Fruit fly (Drosophila melanogaster) whole organism, pupa: ENCODE measurements around the gene M6.
A peak's percentile ranks its signal among the peaks of the same experiment; 100 is the strongest.

Experiments
- CG10348 ChIP-seq: fragments of 200-800 bp; sonication (Bioruptor generic); IDR thresholded peaks from 2 replicates; pipeline ENCODE4 v1.3.6; 2022; ENCODE audit warnings: missing biosample characterization, missing genetic modification characterization
- CG12605 ChIP-seq: fragments of 200-800 bp; sonication (Bioruptor generic); IDR thresholded peaks from 2 replicates; pipeline ENCODE4 v1.3.6; 2022; ENCODE audit warnings: missing biosample characterization, missing genetic modification characterization
- CG13204 ChIP-seq: fragments of 200-800 bp; sonication (Bioruptor generic); optimal IDR thresholded peaks from 2 replicates; lab custom pipeline; 2018; ENCODE audit warnings: missing biosample characterization, mild to moderate bottlenecking, missing genetic modification characterization, moderate library complexity
- CG14655 ChIP-seq: fragments of 200-800 bp; sonication (Bioruptor generic); optimal IDR thresholded peaks from 3 replicates; lab custom pipeline; 2017; ENCODE audit warnings: mild to moderate bottlenecking, missing biosample characterization, missing genetic modification reagents, missing genetic modification characterization
- CG15710 ChIP-seq: fragments of 200-800 bp; sonication (Bioruptor generic); optimal IDR thresholded peaks from 2 replicates; lab custom pipeline; 2018; ENCODE audit warnings: missing biosample characterization, mild to moderate bottlenecking, missing genetic modification characterization, moderate library complexity
- CG17806 ChIP-seq: fragments of 200-800 bp; sonication (Bioruptor generic); optimal IDR thresholded peaks from 2 replicates; lab custom pipeline; 2018; ENCODE audit warnings: missing biosample characterization, mild to moderate bottlenecking, missing genetic modification characterization, moderate library complexity
- CG32121 ChIP-seq: fragments of 200-800 bp; sonication (Bioruptor generic); IDR thresholded peaks from 2 replicates; pipeline ENCODE4 v1.3.6; 2022; ENCODE audit warnings: missing biosample characterization, missing genetic modification characterization
- CG34367 ChIP-seq: fragments of 200-800 bp; sonication (Bioruptor generic); optimal IDR thresholded peaks from 2 replicates; lab custom pipeline; 2018; ENCODE audit warnings: missing biosample characterization, mild to moderate bottlenecking, missing genetic modification characterization
- CG4496 ChIP-seq: fragments of 200-800 bp; sonication (Bioruptor generic); IDR thresholded peaks from 3 replicates; pipeline ENCODE4 v1.3.6; 2022; ENCODE audit warnings: missing biosample characterization, missing genetic modification characterization
- CG8159 ChIP-seq: fragments of 200-800 bp; sonication (Bioruptor generic); optimal IDR thresholded peaks from 3 replicates; lab custom pipeline; 2018; ENCODE audit warnings: missing biosample characterization, mild to moderate bottlenecking, missing genetic modification characterization, moderate library complexity
- CG8301 ChIP-seq: fragments of 200-800 bp; sonication (Bioruptor generic); optimal IDR thresholded peaks from 2 replicates; lab custom pipeline; 2018; ENCODE audit warnings: missing biosample characterization, mild to moderate bottlenecking, missing genetic modification characterization
- CG9948 ChIP-seq: fragments of 200-800 bp; sonication (Bioruptor generic); optimal IDR thresholded peaks from 2 replicates; lab custom pipeline; 2018; ENCODE audit warnings: missing biosample characterization, mild to moderate bottlenecking, missing genetic modification characterization, moderate library complexity
- D1 ChIP-seq: fragments of 200-800 bp; sonication (Bioruptor generic); optimal IDR thresholded peaks from 2 replicates; lab custom pipeline; 2018; ENCODE audit warnings: missing biosample characterization, mild to moderate bottlenecking, missing genetic modification characterization, moderate library complexity
- EcR ChIP-seq: fragments of 200-800 bp; sonication (Bioruptor generic); optimal IDR thresholded peaks from 3 replicates; lab custom pipeline; 2019; ENCODE audit warnings: missing biosample characterization, missing genetic modification characterization, mild to moderate bottlenecking, moderate library complexity, missing genetic modification reagents
- Ets98B ChIP-seq: fragments of 200-800 bp; sonication (Bioruptor generic); IDR thresholded peaks from 2 replicates; pipeline ENCODE4 v1.3.6; 2022; ENCODE audit warnings: missing biosample characterization, missing genetic modification characterization
- Pif1A ChIP-seq: fragments of 200-800 bp; sonication (Bioruptor generic); optimal IDR thresholded peaks from 3 replicates; lab custom pipeline; 2016; ENCODE audit warnings: missing biosample characterization, missing genetic modification characterization
- Pif1B ChIP-seq: fragments of 200-800 bp; sonication (Bioruptor generic); optimal IDR thresholded peaks from 3 replicates; lab custom pipeline; 2016; ENCODE audit warnings: missing biosample characterization, missing genetic modification characterization
- Snoo ChIP-seq: fragments of 200-800 bp; sonication (Bioruptor generic); optimal IDR thresholded peaks from 3 replicates; lab custom pipeline; 2017; ENCODE audit warnings: missing biosample characterization, mild to moderate bottlenecking, missing genetic modification characterization, inconsistent platforms
- fd96Ca ChIP-seq: fragments of 200-800 bp; sonication (Bioruptor generic); IDR thresholded peaks from 3 replicates; pipeline ENCODE4 v1.3.6; 2022; ENCODE audit warnings: missing biosample characterization, missing genetic modification characterization
- gl ChIP-seq: fragments of 200-800 bp; sonication (Bioruptor generic); optimal IDR thresholded peaks from 2 replicates; lab custom pipeline; 2018; ENCODE audit warnings: missing biosample characterization, mild to moderate bottlenecking, missing genetic modification characterization
- rn ChIP-seq: fragments of 200-800 bp; sonication (Bioruptor generic); IDR thresholded peaks from 2 replicates; pipeline ENCODE4 v1.3.6; 2022; ENCODE audit warnings: missing biosample characterization, missing genetic modification characterization

Gene M6

dm6 chr3L:21490486-21490885 lies 17.2 kb upstream of the M6 start, which contains the start of gene Neu2:
TSS of gene Neu2 (minus strand) at chr3L:21490586.
- TF ChIP-seq Ets98B (GFP tag; lab: Robert Waterston, UW) (no peak), fd96Ca (GFP tag; lab: Robert Waterston, UW) (no peak), Pif1A (GFP tag; lab: Kevin White, UChicago) (no peak), CG13204 (no peak), CG4496 (GFP tag; lab: Robert Waterston, UW) (no peak), CG32121 (no peak), CG9948 (tag; lab: Kevin White, UChicago) (no peak), rn (GFP tag; lab: Robert Waterston, UW) (no peak), gl (tag; lab: Kevin White, UChicago) (no peak), CG10348 (GFP tag; lab: Robert Waterston, UW) (no peak), CG14655 (GFP tag; lab: Kevin White, UChicago) (no peak), CG17806 (tag; lab: Kevin White, UChicago) (no peak), D1 (tag; lab: Kevin White, UChicago) (no peak), EcR (GFP tag; lab: Kevin White, UChicago) (no peak), CG8301 (tag; lab: Kevin White, UChicago) (no peak), CG15710 (no peak), CG8159 (tag; lab: Kevin White, UChicago) (no peak), Pif1B (no peak)

dm6 chr3L:21492723-21493316 lies 14.8 kb upstream of the M6 start, which contains the start of the genes CG7202 and CG7519:
TSS of gene CG7202 (minus strand) at chr3L:21492773.
TSS of gene CG7519 (plus strand) at chr3L:21493083.
- TF ChIP-seq CG13204: no peak
- no peak for TF ChIP-seq fd96Ca (GFP tag; lab: Robert Waterston, UW)
- no peak for TF ChIP-seq CG10348 (GFP tag; lab: Robert Waterston, UW)
- no peak for TF ChIP-seq CG14655 (GFP tag; lab: Kevin White, UChicago)
- TF ChIP-seq CG17806 (tag; lab: Kevin White, UChicago): no peak
- no peak for TF ChIP-seq CG8301 (tag; lab: Kevin White, UChicago)
- TF ChIP-seq Snoo (tag; lab: Kevin White, UChicago): no peak
- TF ChIP-seq CG8159 (tag; lab: Kevin White, UChicago): no peak
- no peak for TF ChIP-seq D1 (tag; lab: Kevin White, UChicago)
- TF ChIP-seq Pif1A (GFP tag; lab: Kevin White, UChicago): no peak
- TF ChIP-seq CG34367 (tag; lab: Kevin White, UChicago): no peak
- no peak for TF ChIP-seq CG9948 (tag; lab: Kevin White, UChicago)
- TF ChIP-seq Ets98B (GFP tag; lab: Robert Waterston, UW): no peak
- TF ChIP-seq rn (GFP tag; lab: Robert Waterston, UW): no peak
- no peak for TF ChIP-seq CG4496 (GFP tag; lab: Robert Waterston, UW)
- no peak for TF ChIP-seq gl (tag; lab: Kevin White, UChicago)

- TF ChIP-seq rn (GFP tag; lab: Robert Waterston, UW): no peak
Measured at dm6 chr3L:21496502-21496864, 11.2 kb upstream of the M6 start.

DNA sequence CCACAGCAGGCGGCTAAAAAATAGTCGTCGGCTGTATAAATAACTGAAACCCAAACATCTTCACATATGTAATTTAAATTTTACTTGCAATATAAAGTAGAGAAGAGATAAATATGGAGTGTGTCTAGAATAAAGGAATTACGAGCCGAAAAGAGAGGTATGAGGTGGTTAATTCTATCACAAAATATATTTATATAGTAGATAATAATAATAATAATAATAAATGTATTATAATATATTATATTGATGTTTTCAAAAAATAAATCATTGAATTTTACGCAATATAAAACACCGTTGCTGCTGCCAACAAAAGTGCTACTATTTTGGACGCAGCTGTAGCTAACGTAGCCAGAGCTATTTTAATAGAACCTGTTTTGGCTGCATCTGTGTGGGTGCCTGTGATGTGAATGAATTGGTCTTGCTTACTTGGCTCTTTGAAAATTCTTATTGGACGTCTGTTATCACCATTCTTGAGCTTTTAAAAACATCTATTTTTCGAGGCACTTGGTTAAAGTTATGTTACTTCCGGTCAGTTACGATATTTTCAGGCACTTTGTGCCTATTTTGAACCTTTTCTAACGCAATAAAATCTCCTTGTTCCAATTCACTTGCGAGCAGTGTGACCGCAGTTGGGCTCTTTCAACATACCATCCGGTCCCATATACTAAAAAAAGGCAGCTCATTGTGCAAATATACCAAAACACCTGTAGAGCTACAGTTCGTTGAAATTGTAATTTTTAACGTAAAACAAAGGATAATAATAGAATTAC lies 10.6 kb upstream of the M6 start, which contains the start of gene Hr78:
Gene Hr78 (minus strand): TSS at position 630 of the 770 bp plus-strand sequence.
- TF ChIP-seq CG10348 (GFP tag; lab: Robert Waterston, UW) (no peak), fd96Ca (GFP tag; lab: Robert Waterston, UW) (peak; percentile 46; the same call in 1 of the 3 replicates), Snoo (tag; lab: Kevin White, UChicago) (peak; percentile 71), D1 (tag; lab: Kevin White, UChicago) (peak; percentile 75), Pif1A (GFP tag; lab: Kevin White, UChicago) (no peak), EcR (GFP tag; lab: Kevin White, UChicago) (peak; percentile 77), CG14655 (GFP tag; lab: Kevin White, UChicago) (no peak), gl (tag; lab: Kevin White, UChicago) (peak; percentile 19), Ets98B (GFP tag; lab: Robert Waterston, UW) (no peak; the same call in 1 of the 2 replicates), CG8301 (tag; lab: Kevin White, UChicago) (peak; percentile 81), CG17806 (tag; lab: Kevin White, UChicago) (peak; percentile 75), CG8159 (tag; lab: Kevin White, UChicago) (peak; percentile 84), rn (GFP tag; lab: Robert Waterston, UW) (no peak), CG15710 (peak; percentile 84), CG12605 (GFP tag; lab: Robert Waterston, UW) (peak; percentile 35), CG9948 (tag; lab: Kevin White, UChicago) (peak; percentile 83), CG32121 (peak; percentile 73), Pif1B (peak; percentile 65), CG4496 (GFP tag; lab: Robert Waterston, UW) (peak; percentile 63; the same call in 2 of the 3 replicates), CG34367 (tag; lab: Kevin White, UChicago) (peak; percentile 60), CG13204 (no peak)

DNA sequence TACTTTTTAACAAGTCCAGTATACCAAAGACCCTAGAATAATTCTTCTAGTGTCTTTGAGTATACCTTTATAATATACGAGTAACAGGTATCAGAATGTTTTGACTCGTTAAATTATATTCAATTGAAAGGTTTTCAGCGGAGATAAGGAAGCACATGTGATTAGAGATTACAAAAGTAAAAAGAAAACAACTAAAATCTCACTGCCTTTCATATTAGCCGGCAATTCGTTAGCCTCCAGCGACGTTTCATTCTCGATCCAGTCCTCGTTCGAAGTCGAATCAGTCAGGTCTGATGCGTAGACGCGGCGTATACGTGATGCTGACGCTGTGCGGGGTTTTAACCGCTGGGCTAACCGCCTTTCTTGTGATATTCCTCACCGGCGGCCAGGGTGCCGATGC lies 6.5 kb upstream of the M6 start, which contains the start of gene Est-Q:
Gene Est-Q (plus strand): TSS at position 250 of the 400 bp plus-strand sequence.
- TF ChIP-seq Pif1B: no peak
- no peak for TF ChIP-seq CG9948 (tag; lab: Kevin White, UChicago)
- no peak for TF ChIP-seq CG8301 (tag; lab: Kevin White, UChicago)
- TF ChIP-seq CG12605 (GFP tag; lab: Robert Waterston, UW): no peak
- TF ChIP-seq CG34367 (tag; lab: Kevin White, UChicago): no peak
- TF ChIP-seq Snoo (tag; lab: Kevin White, UChicago): no peak
- no peak for TF ChIP-seq fd96Ca (GFP tag; lab: Robert Waterston, UW)
- TF ChIP-seq gl (tag; lab: Kevin White, UChicago): no peak
- TF ChIP-seq Pif1A (GFP tag; lab: Kevin White, UChicago): no peak
- TF ChIP-seq D1 (tag; lab: Kevin White, UChicago): no peak
- no peak for TF ChIP-seq CG13204
- no peak for TF ChIP-seq Ets98B (GFP tag; lab: Robert Waterston, UW)
- TF ChIP-seq CG10348 (GFP tag; lab: Robert Waterston, UW): no peak
- TF ChIP-seq CG17806 (tag; lab: Kevin White, UChicago): no peak
